Worm (Caenorhabditis elegans): ENCODE results near the gene F42G4.7.
"Not testable (repeated sequence)": the region's sequence is repeated elsewhere in the genome, so short reads cannot be mapped to it uniquely, and the experiment has no call there.

DNA sequence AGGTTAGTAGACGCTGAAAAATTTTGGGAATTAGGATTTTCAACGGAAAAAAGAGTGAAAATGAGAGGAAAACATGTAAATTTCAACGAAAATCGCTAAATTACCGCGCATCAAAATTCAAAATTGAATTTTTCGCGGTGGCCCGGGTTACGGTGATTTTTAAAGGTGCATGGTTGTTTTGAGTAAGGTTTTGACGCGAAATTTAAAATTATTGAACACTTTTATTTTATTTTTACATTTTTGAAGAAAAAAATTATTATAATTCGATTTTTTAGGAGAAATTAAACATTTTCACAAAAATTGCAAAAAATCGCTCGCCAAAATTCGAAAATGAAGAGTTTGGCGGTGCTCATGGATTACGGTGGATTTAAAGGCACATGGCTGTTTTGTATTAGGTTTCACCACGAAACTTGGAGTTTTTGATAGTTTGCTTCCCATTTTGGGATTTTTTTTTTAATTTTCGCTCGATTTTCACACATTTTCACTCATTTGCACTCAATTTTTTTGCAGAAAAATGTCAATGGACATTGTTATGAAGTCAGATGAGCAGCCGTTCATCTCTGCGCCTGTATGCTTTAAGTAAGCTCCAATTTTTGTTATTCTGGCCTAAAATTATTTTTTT lies 3.5 kb downstream of the F42G4.7 start, which contains the start of gene puf-6:
- not testable (repeated sequence) for TF ChIP-seq ceh-43 (GFP tag; optimal IDR thresholded peaks at IDR 0.05); elt-3 (tag; optimal IDR thresholded peaks at IDR 0.05); lsy-2 (tag; optimal IDR thresholded peaks at IDR 0.05); mab-5 (tag; optimal IDR thresholded peaks at IDR 0.05)

Measured in whole organism, mixed stage, embryonic.